Fruit fly (Drosophila melanogaster) whole organism, embryonic: ENCODE measurements around the gene CG15011.

Source experiments
- Blimp-1 ChIP-seq: fragments of 200-800 bp; sonication (Bioruptor generic); optimal IDR thresholded peaks from 3 replicates; lab custom pipeline; 2018; ENCODE audit warnings: missing biosample characterization, missing genetic modification characterization, mild to moderate bottlenecking, moderate library complexity, missing genetic modification reagents
- CG10274 ChIP-seq: fragments of 200-800 bp; sonication (Bioruptor generic); optimal IDR thresholded peaks from 3 replicates; lab custom pipeline; 2017; ENCODE audit warnings: missing biosample characterization, mild to moderate bottlenecking, missing genetic modification characterization
- CG10462 ChIP-seq: fragments of 200-800 bp; sonication (Bioruptor generic); optimal IDR thresholded peaks from 2 replicates; lab custom pipeline; 2016; ENCODE audit warnings: missing biosample characterization, missing genetic modification characterization
- CG11093 ChIP-seq: fragments of 200-800 bp; sonication (Bioruptor generic); IDR thresholded peaks from 3 replicates; pipeline ENCODE4 v1.3.6; 2022; ENCODE audit warnings: missing biosample characterization, missing genetic modification characterization
- CG11398 ChIP-seq: fragments of 200-800 bp; sonication (Bioruptor generic); optimal IDR thresholded peaks from 2 replicates; lab custom pipeline; 2016; ENCODE audit warnings: missing biosample characterization, missing genetic modification characterization
- CG11695 ChIP-seq: fragments of 200-800 bp; sonication (Bioruptor generic); IDR thresholded peaks from 3 replicates; pipeline ENCODE4 v1.3.6; 2022; ENCODE audit warnings: missing biosample characterization, missing genetic modification characterization
- CG12236 ChIP-seq: fragments of 200-800 bp; sonication (Bioruptor generic); optimal IDR thresholded peaks from 2 replicates; lab custom pipeline; 2016; ENCODE audit warnings: missing biosample characterization, missing genetic modification characterization
- CG12299 ChIP-seq: fragments of 200-800 bp; sonication (Bioruptor generic); optimal IDR thresholded peaks from 2 replicates; lab custom pipeline; 2018; ENCODE audit warnings: missing biosample characterization, mild to moderate bottlenecking, missing genetic modification characterization
- CG13424 ChIP-seq: fragments of 200-800 bp; sonication (Bioruptor generic); optimal IDR thresholded peaks from 2 replicates; lab custom pipeline; 2019; ENCODE audit warnings: missing biosample characterization, mild to moderate bottlenecking, missing genetic modification characterization, moderate library complexity
- CG1529 ChIP-seq: fragments of 200-800 bp; sonication (Bioruptor generic); optimal IDR thresholded peaks from 3 replicates; lab custom pipeline; 2018; ENCODE audit warnings: missing biosample characterization, missing genetic modification characterization
- CG1602 ChIP-seq: fragments of 200-800 bp; sonication (Bioruptor generic); optimal IDR thresholded peaks from 3 replicates; lab custom pipeline; 2016; ENCODE audit warnings: missing biosample characterization, missing genetic modification characterization
- CG17829 ChIP-seq: fragments of 200-800 bp; optimal IDR thresholded peaks from 2 replicates; lab custom pipeline; 2019; ENCODE audit warnings: missing biosample characterization, mild to moderate bottlenecking, missing genetic modification characterization, moderate library complexity
- CG2129 ChIP-seq: fragments of 200-800 bp; sonication (Bioruptor generic); IDR thresholded peaks from 2 replicates; pipeline ENCODE4 v1.3.6; 2022; ENCODE audit warnings: missing biosample characterization, missing genetic modification characterization; ENCODE audit not compliant: partially characterized antibody
- CG2889 ChIP-seq: fragments of 200-800 bp; sonication (Bioruptor generic); IDR thresholded peaks from 3 replicates; pipeline ENCODE4 v1.3.6; 2022; ENCODE audit warnings: missing biosample characterization, missing genetic modification characterization
- CG30431 ChIP-seq: fragments of 200-800 bp; sonication (Bioruptor generic); optimal IDR thresholded peaks from 2 replicates; lab custom pipeline; 2017; ENCODE audit warnings: missing biosample characterization, missing genetic modification characterization
- CG3163 ChIP-seq: fragments of 200-800 bp; sonication (Bioruptor generic); optimal IDR thresholded peaks from 3 replicates; lab custom pipeline; 2016; ENCODE audit warnings: missing biosample characterization, missing genetic modification characterization
- CG3726 ChIP-seq: fragments of 200-800 bp; sonication (Bioruptor generic); IDR thresholded peaks from 3 replicates; pipeline ENCODE4, ENCODE4 v1.3.6; 2022; ENCODE audit warnings: missing biosample characterization, missing genetic modification characterization
- CG42726 ChIP-seq: fragments of 200-800 bp; sonication (Bioruptor generic); IDR thresholded peaks from 2 replicates; pipeline ENCODE4 v1.3.6; 2022; ENCODE audit warnings: missing biosample characterization, missing genetic modification characterization; ENCODE audit not compliant: partially characterized antibody
- CG4707 ChIP-seq: fragments of 200-800 bp; sonication (Bioruptor generic); optimal IDR thresholded peaks from 2 replicates; lab custom pipeline; 2018; ENCODE audit warnings: missing biosample characterization, mild to moderate bottlenecking, missing genetic modification characterization, moderate library complexity
- CG5180 ChIP-seq: fragments of 200-800 bp; sonication (Bioruptor generic); optimal IDR thresholded peaks from 3 replicates; lab custom pipeline; 2017; ENCODE audit warnings: missing biosample characterization, missing genetic modification characterization, mild to moderate bottlenecking, moderate library complexity, missing genetic modification reagents
- CG6175 ChIP-seq: fragments of 200-800 bp; sonication (Bioruptor generic); IDR thresholded peaks from 3 replicates; pipeline ENCODE4 v1.3.6; 2022; ENCODE audit warnings: missing biosample characterization, missing genetic modification characterization
- CG6854 ChIP-seq: fragments of 200-800 bp; sonication (Bioruptor generic); optimal IDR thresholded peaks from 3 replicates; lab custom pipeline; 2017; ENCODE audit warnings: missing biosample characterization, mild to moderate bottlenecking, missing genetic modification characterization
- CG7556 ChIP-seq: fragments of 200-800 bp; sonication (Bioruptor generic); optimal IDR thresholded peaks from 2 replicates; lab custom pipeline; 2017; ENCODE audit warnings: missing biosample characterization, mild to moderate bottlenecking, missing genetic modification characterization
- CG9817 ChIP-seq: fragments of 200-800 bp; sonication (Bioruptor generic); optimal IDR thresholded peaks from 2 replicates; lab custom pipeline; 2018; ENCODE audit warnings: missing biosample characterization, mild to moderate bottlenecking, missing genetic modification characterization, moderate library complexity
- CG9932 ChIP-seq: fragments of 200-800 bp; sonication (Bioruptor generic); IDR thresholded peaks from 2 replicates; pipeline ENCODE4 v1.3.6; 2022; ENCODE audit warnings: missing biosample characterization, missing genetic modification characterization
- Camta ChIP-seq: fragments of 200-800 bp; sonication (Bioruptor generic); optimal IDR thresholded peaks from 2 replicates; lab custom pipeline; 2016; ENCODE audit warnings: missing biosample characterization, missing genetic modification characterization
- Chrac-16 ChIP-seq: fragments of 200-800 bp; sonication (Bioruptor generic); optimal IDR thresholded peaks from 3 replicates; lab custom pipeline; 2016; ENCODE audit warnings: missing biosample characterization, missing genetic modification characterization
- Dek ChIP-seq: fragments of 200-800 bp; sonication (Bioruptor generic); optimal IDR thresholded peaks from 3 replicates; lab custom pipeline; 2019; ENCODE audit warnings: missing biosample characterization, mild to moderate bottlenecking, missing genetic modification characterization, moderate library complexity
- Fer3 ChIP-seq: fragments of 200-800 bp; sonication (Bioruptor generic); optimal IDR thresholded peaks from 2 replicates; lab custom pipeline; 2018; ENCODE audit warnings: missing biosample characterization, mild to moderate bottlenecking, missing genetic modification characterization, moderate library complexity
- GATAe ChIP-seq: fragments of 200-800 bp; sonication (Bioruptor generic); conservative IDR thresholded peaks from 2 replicates; pipeline ENCODE4 v1.3.6; 2022; ENCODE audit warnings: missing biosample characterization, missing genetic modification characterization
- HLH3B ChIP-seq: fragments of 200-800 bp; sonication (Bioruptor generic); IDR thresholded peaks from 2 replicates; pipeline ENCODE4 v1.3.6; 2022; ENCODE audit warnings: missing biosample characterization, missing genetic modification characterization
- Pdp1 ChIP-seq, 2 experiments: fragments of 200-800 bp; sonication (Bioruptor generic); optimal IDR thresholded peaks; 3 replicates each; lab custom pipeline; 2016; ENCODE audit warnings: missing biosample characterization in 2 of 2, missing genetic modification characterization in 2 of 2, mild to moderate bottlenecking in 1 of 2, moderate library complexity in 1 of 2
- Trl ChIP-seq, 3 experiments: fragments of >200 bp in 2 of 3; fragments of 200-800 bp in 1 of 3; sonication (Bioruptor generic) in 1 of 3; optimal IDR thresholded peaks; 2 replicates in 1 of 3; 3 replicates in 2 of 3; lab custom pipeline; 2016 to 2017; ENCODE audit warnings: missing biosample characterization in 1 of 3, missing genetic modification characterization in 1 of 3
- bab2 ChIP-seq: fragments of 200-800 bp; sonication (Bioruptor generic); optimal IDR thresholded peaks from 2 replicates; lab custom pipeline; 2016; ENCODE audit warnings: missing biosample characterization, missing genetic modification characterization
- dati ChIP-seq: fragments of 200-800 bp; sonication (Bioruptor generic); IDR thresholded peaks from 2 replicates; pipeline ENCODE4 v1.3.6; 2022; ENCODE audit warnings: missing biosample characterization, missing genetic modification characterization
- dysf ChIP-seq: fragments of 200-800 bp; sonication (Bioruptor generic); IDR thresholded peaks from 3 replicates; pipeline ENCODE4 v1.3.6; 2022; ENCODE audit warnings: missing biosample characterization, missing genetic modification characterization
- esg ChIP-seq: fragments of 200-800 bp; sonication (Bioruptor generic); conservative IDR thresholded peaks from 2 replicates; pipeline ENCODE4 v1.3.6; 2022; ENCODE audit warnings: missing biosample characterization, missing genetic modification characterization
- fd102C ChIP-seq: fragments of 200-800 bp; sonication (Bioruptor generic); optimal IDR thresholded peaks from 2 replicates; lab custom pipeline; 2018; ENCODE audit warnings: missing biosample characterization, mild to moderate bottlenecking, missing genetic modification characterization, moderate library complexity
- nmo ChIP-seq: fragments of 200-800 bp; sonication (Bioruptor generic); optimal IDR thresholded peaks from 2 replicates; lab custom pipeline; 2018; ENCODE audit warnings: missing biosample characterization, mild to moderate bottlenecking, missing genetic modification characterization, moderate library complexity
- p53 ChIP-seq: fragments of 200-800 bp; sonication (Bioruptor generic); optimal IDR thresholded peaks from 2 replicates; lab custom pipeline; 2016; ENCODE audit warnings: missing biosample characterization, missing genetic modification characterization
- pho ChIP-seq: fragments of 200-800 bp; sonication (Bioruptor generic); optimal IDR thresholded peaks from 2 replicates; lab custom pipeline; 2016; ENCODE audit warnings: missing biosample characterization, missing genetic modification characterization
- pros ChIP-seq: fragments of 200-800 bp; sonication (Bioruptor generic); optimal IDR thresholded peaks from 3 replicates; lab custom pipeline; 2019; ENCODE audit warnings: missing biosample characterization, mild to moderate bottlenecking, missing genetic modification characterization, moderate library complexity
- repo ChIP-seq: fragments of 200-800 bp; sonication (Bioruptor generic); optimal IDR thresholded peaks from 2 replicates; lab custom pipeline; 2016; ENCODE audit warnings: missing biosample characterization, missing genetic modification characterization
- toy ChIP-seq: fragments of 200-800 bp; sonication (Bioruptor generic); IDR thresholded peaks from 2 replicates; pipeline ENCODE4 v1.3.6; 2022; ENCODE audit warnings: missing biosample characterization, missing genetic modification characterization
- trh ChIP-seq: fragments of 200-800 bp; sonication (Bioruptor generic); optimal IDR thresholded peaks from 2 replicates; lab custom pipeline; 2016; ENCODE audit warnings: missing biosample characterization, missing genetic modification characterization
- ttk ChIP-seq: fragments of 200-800 bp; sonication (Bioruptor generic); IDR thresholded peaks from 2 replicates; pipeline ENCODE4 v2.1.2; 2022; ENCODE audit warnings: missing biosample characterization, missing genetic modification characterization
- usp ChIP-seq: fragments of >200 bp; optimal IDR thresholded peaks from 2 replicates; lab custom pipeline; 2017; ENCODE audit warnings: missing biosample characterization, missing genetic modification characterization
- wek ChIP-seq: fragments of 200-800 bp; sonication (Bioruptor generic); optimal IDR thresholded peaks from 3 replicates; lab custom pipeline; 2018; ENCODE audit warnings: missing biosample characterization, mild to moderate bottlenecking, missing genetic modification characterization, moderate library complexity
- zfh1 ChIP-seq: fragments of 200-800 bp; sonication (Bioruptor generic); IDR thresholded peaks from 3 replicates; pipeline ENCODE4 v1.3.6; 2022; ENCODE audit warnings: missing biosample characterization, missing genetic modification characterization

Gene CG15011

DNA sequence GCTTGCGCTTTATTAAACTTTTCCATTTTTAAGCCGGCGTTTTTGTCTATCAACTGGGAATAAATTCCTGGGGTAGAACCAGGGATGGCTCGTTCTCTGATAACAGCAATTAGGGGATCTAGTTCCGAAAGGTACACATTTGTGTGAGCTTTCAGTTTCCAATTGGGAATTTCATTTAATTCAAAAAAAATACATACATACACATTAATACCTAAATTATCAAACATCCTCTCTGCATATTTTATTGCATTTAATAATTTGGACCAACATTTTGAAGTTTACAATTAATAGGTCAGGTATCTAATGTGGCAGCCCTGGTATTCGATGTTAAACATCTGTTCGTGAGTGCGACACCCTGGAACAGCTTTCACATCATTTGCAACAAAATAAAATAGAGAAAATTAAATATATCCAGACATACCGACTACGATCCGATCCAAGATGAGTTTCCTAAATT, at the start of gene CG15011, which contains the start of gene CG1309 (continued):
- TF ChIP-seq CG11695 (GFP tag; lab: Robert Waterston, UW) (peak; percentile 73), ttk (GFP tag; lab: Robert Waterston, UW) (peak; percentile 79), wek (GFP tag; lab: Kevin White, UChicago) (no peak), Trl (optimal IDR thresholded peaks at IDR 0.05; lab: Kevin White, UChicago) (no peak), Trl (GFP tag; optimal IDR thresholded peaks at IDR 0.05; lab: Kevin White, UChicago) (peak; percentile 82), CG12299 (tag; lab: Kevin White, UChicago) (peak; percentile 67), CG10462 (GFP tag; lab: Kevin White, UChicago) (peak; percentile 68), CG3163 (peak; percentile 63), CG3726 (GFP tag; lab: Robert Waterston, UW) (peak; percentile 64; the same call in 2 of the 3 replicates), Chrac-16 (peak; percentile 85), CG6854 (GFP tag; lab: Kevin White, UChicago) (no peak), zfh1 (GFP tag; lab: Robert Waterston, UW) (peak; percentile 79; the same call in 2 of the 3 replicates), CG17829 (tag; lab: Kevin White, UChicago) (peak; percentile 90), Dek (tag; lab: Kevin White, UChicago) (peak; percentile 82), trh (GFP tag; lab: Kevin White, UChicago) (peak; percentile 72), pho (GFP tag; lab: Kevin White, UChicago) (peak; percentile 91), bab2 (GFP tag; lab: Kevin White, UChicago) (peak; percentile 87), fd102C (GFP tag; lab: Kevin White, UChicago) (peak; percentile 68), CG2889 (GFP tag; lab: Robert Waterston, UW) (peak; percentile 74; the same call in 2 of the 3 replicates), CG12236 (GFP tag; lab: Kevin White, UChicago) (peak; percentile 70), nmo (GFP tag; lab: Kevin White, UChicago) (peak; percentile 92), CG30431 (peak; percentile 40), CG13424 (tag; lab: Kevin White, UChicago) (peak; percentile 90), CG11398 (GFP tag; lab: Kevin White, UChicago) (peak; percentile 65), CG10274 (GFP tag; lab: Kevin White, UChicago) (peak; percentile 48), dati (GFP tag; lab: Robert Waterston, UW) (no peak), CG2129 (GFP tag; lab: Robert Waterston, UW) (no peak), p53 (GFP tag; lab: Kevin White, UChicago) (peak; percentile 53), toy (GFP tag; lab: Robert Waterston, UW) (no peak), repo (GFP tag; lab: Kevin White, UChicago) (peak; percentile 74), CG7556 (GFP tag; lab: Kevin White, UChicago) (peak; percentile 75), Camta (GFP tag; lab: Kevin White, UChicago) (peak; percentile 84), Fer3 (tag; lab: Kevin White, UChicago) (peak; percentile 79), CG6175 (GFP tag; lab: Robert Waterston, UW) (no peak), CG4707 (GFP tag; lab: Kevin White, UChicago) (peak; percentile 28), CG9932 (peak; percentile 87)

DNA sequence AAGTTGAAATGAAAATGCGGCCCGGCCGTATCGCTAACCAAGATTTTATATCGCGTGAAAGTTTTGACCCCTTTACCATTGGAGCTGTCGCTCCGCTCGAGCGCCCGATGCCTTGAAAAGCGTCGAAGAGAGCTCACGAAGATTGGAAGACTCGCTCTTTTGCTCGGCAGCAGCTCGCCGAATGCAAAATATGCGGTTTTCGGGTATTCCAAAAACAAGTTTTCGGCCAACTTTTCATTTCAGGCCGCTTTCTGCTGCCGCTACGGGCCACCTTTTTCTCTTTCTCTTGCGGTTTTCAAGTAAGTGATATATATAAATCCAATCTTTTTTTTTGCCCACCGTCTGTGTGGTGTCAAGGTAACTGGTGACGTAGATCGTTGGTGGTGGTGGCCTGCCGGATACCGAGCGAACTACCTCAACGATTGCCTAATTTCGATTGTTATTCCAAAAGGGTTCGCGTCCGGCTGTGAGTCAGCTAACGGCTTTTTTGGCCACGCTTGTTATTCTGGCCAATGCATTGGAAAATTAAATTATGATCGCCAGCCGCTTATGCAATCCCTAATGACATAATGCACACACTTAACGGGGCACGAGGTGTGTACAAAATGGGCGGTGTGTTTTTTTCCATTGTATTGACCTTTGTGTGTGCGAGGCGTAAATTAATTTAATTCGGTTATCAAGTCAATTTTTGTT, 48.9 kb upstream of the CG15011 start, which contains the start of gene dyl:
TSS of gene dyl (minus strand) at position 28 of the 693 bp plus-strand sequence.
- TF ChIP-seq CG1602 (GFP tag; lab: Kevin White, UChicago) = no peak
- no peak for TF ChIP-seq pros (GFP tag; lab: Kevin White, UChicago)
- no peak for TF ChIP-seq CG5180 (GFP tag; lab: Kevin White, UChicago)
- TF ChIP-seq CG9817 (tag; lab: Kevin White, UChicago) = no peak
- TF ChIP-seq Pdp1 (GFP tag; optimal IDR thresholded peaks at IDR 0.05; lab: Kevin White, UChicago) = peak in 1 of 2 experiments; percentile 88
- no peak for TF ChIP-seq esg
- no peak for TF ChIP-seq HLH3B (GFP tag; lab: Robert Waterston, UW)
- TF ChIP-seq usp = no peak
- no peak for TF ChIP-seq CG11093 (GFP tag; lab: Robert Waterston, UW)
- no peak for TF ChIP-seq dysf (GFP tag; lab: Robert Waterston, UW)
- no peak for TF ChIP-seq trh (GFP tag; lab: Kevin White, UChicago)
- TF ChIP-seq Blimp-1 (GFP tag; lab: Kevin White, UChicago) = peak; percentile 78
- TF ChIP-seq GATAe (GFP tag; lab: Robert Waterston, UW) = no peak
- TF ChIP-seq CG42726 (GFP tag; lab: Robert Waterston, UW) = no peak
- no peak for TF ChIP-seq CG1529 (GFP tag; lab: Kevin White, UChicago)
